Worm (Caenorhabditis elegans) whole organism, L3 larva: Measurements from ENCODE around the gene F59E12.17.

ENCODE experiments used
- R02D3.7 ChIP-seq: fragments of 150-350 bp; optimal IDR thresholded peaks from 2 replicates; lab custom pipeline; 2014; ENCODE audit warnings: missing biosample characterization, missing genetic modification characterization
- ama-1 ChIP-seq: fragments of 150-350 bp; optimal IDR thresholded peaks from 2 replicates; lab custom pipeline; 2018
- egl-27 ChIP-seq: sonication (generic microtip); optimal IDR thresholded peaks from 4 replicates; lab custom pipeline; 2017; ENCODE audit warnings: missing biosample characterization, missing genetic modification reagents, missing genetic modification characterization
- nhr-28 ChIP-seq: fragments of 150-350 bp; optimal IDR thresholded peaks from 2 replicates; lab custom pipeline; 2014; ENCODE audit warnings: missing biosample characterization, missing genetic modification characterization
- pha-4 ChIP-seq: fragments of 150-350 bp; optimal IDR thresholded peaks from 2 replicates; lab custom pipeline; 2014; ENCODE audit warnings: missing biosample characterization, missing genetic modification reagents, missing genetic modification characterization

DNA sequence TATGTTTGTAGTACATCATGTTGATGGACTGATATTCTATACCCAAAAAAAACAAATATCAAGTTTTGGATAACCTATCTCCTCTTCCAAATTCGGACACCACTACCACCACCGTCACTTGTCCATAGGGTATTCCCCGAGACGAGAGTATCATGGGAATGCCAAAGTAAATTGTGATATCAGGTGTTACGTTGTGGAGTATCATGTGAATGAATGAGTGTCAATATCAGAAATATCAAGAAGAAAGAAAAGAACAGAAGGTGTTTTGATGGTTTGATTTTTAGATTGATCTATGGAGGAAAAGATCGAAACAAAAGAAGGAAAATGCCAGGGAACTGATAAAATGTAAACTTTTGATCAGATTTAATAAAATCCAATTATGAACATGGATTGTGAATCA lies 49.0 kb upstream of the F59E12.17 start:
- TF ChIP-seq pha-4 (tag; lab: Kevin White, UChicago) (peak; percentile 52), nhr-28 (no peak), ama-1 (lab: Kevin White, UChicago) (no peak), R02D3.7 (no peak), egl-27 (no peak)
